Worm (Caenorhabditis elegans) whole organism, late embryonic: ENCODE measurements around the gene Y22D7AL.1.
A peak's percentile ranks its signal among the peaks of the same experiment; 100 is the strongest.

ENCODE experiments used
- C08G9.2 ChIP-seq: sonication (generic microtip); optimal IDR thresholded peaks from 2 replicates; lab custom pipeline; 2016; ENCODE audit warnings: mild to moderate bottlenecking, missing genetic modification characterization, moderate library complexity, missing compliant biosample characterization
- F13H6.1 ChIP-seq: sonication (generic microtip); optimal IDR thresholded peaks from 2 replicates; lab custom pipeline; 2016; ENCODE audit warnings: missing genetic modification characterization, missing compliant biosample characterization
- T23F11.4 ChIP-seq: fragments of 200-800 bp; sonication (Bioruptor generic); optimal IDR thresholded peaks from 2 replicates; lab custom pipeline; 2018; ENCODE audit warnings: mild to moderate bottlenecking, missing genetic modification characterization, missing compliant biosample characterization
- Y22D7AL.16 ChIP-seq: sonication (generic microtip); optimal IDR thresholded peaks from 2 replicates; lab custom pipeline; 2016; ENCODE audit warnings: missing genetic modification characterization, missing compliant biosample characterization
- ceh-18 ChIP-seq: sonication (generic microtip); optimal IDR thresholded peaks from 2 replicates; lab custom pipeline; 2016; ENCODE audit warnings: missing genetic modification characterization, missing compliant biosample characterization
- ceh-19 ChIP-seq: fragments of 200-800 bp; sonication (Bioruptor generic); optimal IDR thresholded peaks from 2 replicates; lab custom pipeline; 2018; ENCODE audit warnings: mild to moderate bottlenecking, missing genetic modification characterization, missing compliant biosample characterization
- ceh-2 ChIP-seq: sonication (generic microtip); optimal IDR thresholded peaks from 2 replicates; lab custom pipeline; 2016; ENCODE audit warnings: missing genotype, missing genetic modification characterization, missing compliant biosample characterization
- ceh-22 ChIP-seq: sonication (generic microtip); optimal IDR thresholded peaks from 2 replicates; lab custom pipeline; 2017; ENCODE audit warnings: missing biosample characterization, missing genetic modification characterization
- ceh-24 ChIP-seq: sonication (generic microtip); optimal IDR thresholded peaks from 2 replicates; lab custom pipeline; 2016; ENCODE audit warnings: mild to moderate bottlenecking, missing genetic modification characterization, missing compliant biosample characterization
- ceh-30 ChIP-seq: fragments of 150-350 bp; optimal IDR thresholded peaks from 2 replicates; lab custom pipeline; 2014; ENCODE audit warnings: missing biosample characterization, missing genetic modification characterization
- ceh-31 ChIP-seq: sonication (generic microtip); optimal IDR thresholded peaks from 2 replicates; lab custom pipeline; 2016; ENCODE audit warnings: missing genetic modification characterization, missing compliant biosample characterization
- ceh-45 ChIP-seq: fragments of 200-800 bp; sonication (Bioruptor generic); IDR thresholded peaks from 2 replicates; pipeline ENCODE4 v1.3.6; 2022; ENCODE audit warnings: missing genetic modification reagents, missing genetic modification characterization, missing compliant biosample characterization
- ceh-6 ChIP-seq: fragments of 200-800 bp; sonication (Bioruptor generic); optimal IDR thresholded peaks from 2 replicates; lab custom pipeline; 2018; ENCODE audit warnings: mild to moderate bottlenecking, missing genetic modification characterization, missing compliant biosample characterization
- ceh-9 ChIP-seq: sonication (generic microtip); optimal IDR thresholded peaks from 2 replicates; lab custom pipeline; 2016; ENCODE audit warnings: mild to moderate bottlenecking, missing genetic modification characterization, inconsistent platforms, missing compliant biosample characterization
- che-1 ChIP-seq: sonication (generic microtip); optimal IDR thresholded peaks from 2 replicates; lab custom pipeline; 2016; ENCODE audit warnings: mild to moderate bottlenecking, missing genetic modification characterization, missing compliant biosample characterization
- dmd-4 ChIP-seq: sonication (generic microtip); optimal IDR thresholded peaks from 2 replicates; lab custom pipeline; 2016; ENCODE audit warnings: borderline replicate concordance, missing genetic modification characterization, missing compliant biosample characterization
- dve-1 ChIP-seq: sonication (generic microtip); optimal IDR thresholded peaks from 2 replicates; lab custom pipeline; 2017; ENCODE audit warnings: antibody characterized with exemption, mild to moderate bottlenecking, missing genetic modification characterization, missing compliant biosample characterization
- eyg-1 ChIP-seq: sonication (generic microtip); optimal IDR thresholded peaks from 2 replicates; lab custom pipeline; 2016; ENCODE audit warnings: missing genotype, missing genetic modification characterization, missing compliant biosample characterization
- fax-1 ChIP-seq: sonication (generic microtip); optimal IDR thresholded peaks from 2 replicates; lab custom pipeline; 2016; ENCODE audit warnings: missing genotype, missing genetic modification characterization, missing compliant biosample characterization
- fkh-6 ChIP-seq: sonication (generic microtip); optimal IDR thresholded peaks from 2 replicates; lab custom pipeline; 2016; ENCODE audit warnings: missing genetic modification characterization, missing compliant biosample characterization
- gmeb-2 ChIP-seq: sonication (generic microtip); optimal IDR thresholded peaks from 2 replicates; lab custom pipeline; 2016; ENCODE audit warnings: missing genetic modification characterization, inconsistent platforms, missing compliant biosample characterization
- hlh-13 ChIP-seq: fragments of 200-800 bp; sonication (Bioruptor generic); optimal IDR thresholded peaks from 2 replicates; lab custom pipeline; 2018; ENCODE audit warnings: mild to moderate bottlenecking, missing genetic modification characterization, missing compliant biosample characterization
- hlh-6 ChIP-seq: sonication (generic microtip); optimal IDR thresholded peaks from 2 replicates; lab custom pipeline; 2016; ENCODE audit warnings: missing genotype, missing genetic modification characterization, missing compliant biosample characterization
- hlh-8 ChIP-seq: sonication (generic microtip); optimal IDR thresholded peaks from 2 replicates; lab custom pipeline; 2016; ENCODE audit warnings: missing genotype, missing genetic modification characterization, missing compliant biosample characterization
- lim-6 ChIP-seq: sonication (generic microtip); optimal IDR thresholded peaks from 2 replicates; lab custom pipeline; 2016; ENCODE audit warnings: missing genetic modification characterization, missing compliant biosample characterization
- lin-11 ChIP-seq: fragments of 200-800 bp; sonication (Bioruptor generic); optimal IDR thresholded peaks from 2 replicates; lab custom pipeline; 2018; ENCODE audit warnings: mild to moderate bottlenecking, missing genetic modification characterization, missing compliant biosample characterization
- madf-2 ChIP-seq: sonication (generic microtip); optimal IDR thresholded peaks from 2 replicates; lab custom pipeline; 2017; ENCODE audit warnings: missing genetic modification characterization, missing compliant biosample characterization
- mec-3 ChIP-seq: sonication (generic microtip); optimal IDR thresholded peaks from 2 replicates; lab custom pipeline; 2016; ENCODE audit warnings: borderline replicate concordance, missing genetic modification characterization, missing compliant biosample characterization
- nfya-1 ChIP-seq: sonication (generic microtip); optimal IDR thresholded peaks from 2 replicates; lab custom pipeline; 2017; ENCODE audit warnings: missing genetic modification characterization, mild to moderate bottlenecking, missing compliant biosample characterization, antibody characterized with exemption, moderate library complexity
- nhr-232 ChIP-seq: sonication (generic microtip); optimal IDR thresholded peaks from 2 replicates; lab custom pipeline; 2016; ENCODE audit warnings: missing genetic modification characterization, missing compliant biosample characterization
- npax-4 ChIP-seq: sonication (generic microtip); optimal IDR thresholded peaks from 2 replicates; lab custom pipeline; 2016; ENCODE audit warnings: missing genetic modification characterization, missing compliant biosample characterization
- pat-9 ChIP-seq: fragments of 200-800 bp; sonication (Bioruptor generic); optimal IDR thresholded peaks from 2 replicates; lab custom pipeline; 2018; ENCODE audit warnings: mild to moderate bottlenecking, missing genetic modification characterization, moderate library complexity, missing compliant biosample characterization
- pha-2 ChIP-seq: sonication (generic microtip); optimal IDR thresholded peaks from 2 replicates; lab custom pipeline; 2017; ENCODE audit warnings: mild to moderate bottlenecking, missing genetic modification characterization, missing compliant biosample characterization
- pha-4 ChIP-seq: fragments of 150-350 bp; optimal IDR thresholded peaks from 2 replicates; lab custom pipeline; 2018; ENCODE audit warnings: missing biosample characterization, missing genetic modification reagents, missing genetic modification characterization
- rnt-1 ChIP-seq: sonication (generic microtip); optimal IDR thresholded peaks from 2 replicates; lab custom pipeline; 2016; ENCODE audit warnings: missing genetic modification characterization, missing compliant biosample characterization
- sdc-2 ChIP-seq: sonication (generic microtip); optimal IDR thresholded peaks from 2 replicates; lab custom pipeline; 2016; ENCODE audit warnings: missing genotype, missing genetic modification characterization, missing compliant biosample characterization
- sox-4 ChIP-seq: sonication (generic microtip); optimal IDR thresholded peaks from 2 replicates; lab custom pipeline; 2017; ENCODE audit warnings: mild to moderate bottlenecking, missing genetic modification characterization, inconsistent platforms, missing compliant biosample characterization
- tbx-2 ChIP-seq: sonication (generic microtip); optimal IDR thresholded peaks from 2 replicates; lab custom pipeline; 2016; ENCODE audit warnings: missing genetic modification characterization, missing compliant biosample characterization
- tbx-7 ChIP-seq: sonication (generic microtip); optimal IDR thresholded peaks from 2 replicates; lab custom pipeline; 2016; ENCODE audit warnings: missing genotype, missing genetic modification characterization, missing compliant biosample characterization
- unc-3 ChIP-seq, 2 experiments: fragments of 200-800 bp in 1 of 2; sonication (Bioruptor generic) in 1 of 2; sonication (generic microtip) in 1 of 2; conservative IDR thresholded peaks in 1 of 2; optimal IDR thresholded peaks in 1 of 2; 2 replicates each; pipeline versions ENCODE4 v1.3.6 to Lab custom; 2016 to 2022; ENCODE audit warnings: missing compliant biosample characterization in 2 of 2, missing genetic modification characterization in 2 of 2, missing genetic modification reagents in 1 of 2
- zip-5 ChIP-seq: sonication (generic microtip); optimal IDR thresholded peaks from 2 replicates; lab custom pipeline; 2016; ENCODE audit warnings: missing genetic modification characterization, missing compliant biosample characterization
- ztf-16 ChIP-seq: sonication (generic microtip); optimal IDR thresholded peaks from 2 replicates; lab custom pipeline; 2017; ENCODE audit warnings: missing genetic modification characterization, missing compliant biosample characterization

The Y22D7AL.1 gene

ce11 chrIII:1674760-1675159, 22.5 kb downstream of the Y22D7AL.1 start:
- TF ChIP-seq ceh-45 (GFP tag; lab: Robert Waterston, UW) (no peak), pha-4 (tag; lab: Kevin White, UChicago) (no peak), che-1 (tag; lab: Kevin White, UChicago) (no peak), ztf-16 (no peak), tbx-2 (tag; lab: Kevin White, UChicago) (no peak)

ce11 chrIII:1676588-1676987, 24.3 kb downstream of the Y22D7AL.1 start, which contains the start of gene Y22D7AR.6:
TSS of gene Y22D7AR.6 (minus strand) at chrIII:1676721.
- TF ChIP-seq ceh-18 (tag; lab: Kevin White, UChicago) (no peak), tbx-7 (tag; lab: Kevin White, UChicago) (no peak), ceh-9 (tag; lab: Kevin White, UChicago) (no peak), Y22D7AL.16 (tag; lab: Kevin White, UChicago) (no peak), mec-3 (tag; lab: Kevin White, UChicago) (no peak), sox-4 (tag; lab: Kevin White, UChicago) (no peak), ceh-2 (tag; lab: Kevin White, UChicago) (no peak), hlh-13 (no peak), nhr-232 (tag; lab: Kevin White, UChicago) (no peak)

ce11 chrIII:1678671-1679070, 26.4 kb downstream of the Y22D7AL.1 start:
- TF ChIP-seq che-1 (tag; lab: Kevin White, UChicago) (no peak), ceh-9 (tag; lab: Kevin White, UChicago) (no peak), ceh-31 (tag; lab: Kevin White, UChicago) (no peak), lin-11 (tag; lab: Kevin White, UChicago) (no peak), ceh-19 (GFP tag; lab: Kevin White, UChicago) (no peak), ceh-18 (tag; lab: Kevin White, UChicago) (peak; percentile 34), npax-4 (tag; lab: Kevin White, UChicago) (no peak)

- TF ChIP-seq npax-4 (tag; lab: Kevin White, UChicago) = no peak
- TF ChIP-seq ceh-31 (tag; lab: Kevin White, UChicago) = no peak
- TF ChIP-seq lim-6 (tag; lab: Kevin White, UChicago) = no peak
- TF ChIP-seq dmd-4 (tag; lab: Kevin White, UChicago) = no peak
- TF ChIP-seq gmeb-2 (tag; lab: Kevin White, UChicago) = no peak
Measured at ce11 chrIII:1680393-1680792, 28.1 kb downstream of the Y22D7AL.1 start.

- no peak for TF ChIP-seq nhr-232 (tag; lab: Kevin White, UChicago)
- no peak for TF ChIP-seq Y22D7AL.16 (tag; lab: Kevin White, UChicago)
- no peak for TF ChIP-seq fax-1 (tag; lab: Kevin White, UChicago)
- TF ChIP-seq ceh-6 (GFP tag; lab: Kevin White, UChicago) = no peak
- TF ChIP-seq ceh-2 (tag; lab: Kevin White, UChicago) = no peak
- no peak for TF ChIP-seq T23F11.4 (GFP tag; lab: Kevin White, UChicago)
- TF ChIP-seq eyg-1 (tag; lab: Kevin White, UChicago) = no peak
- TF ChIP-seq dmd-4 (tag; lab: Kevin White, UChicago) = no peak
- no peak for TF ChIP-seq ceh-22
- TF ChIP-seq zip-5 = no peak
- no peak for TF ChIP-seq madf-2 (tag; lab: Kevin White, UChicago)
- TF ChIP-seq ztf-16 = no peak
- no peak for TF ChIP-seq hlh-8 (tag; lab: Kevin White, UChicago)
- TF ChIP-seq F13H6.1 (tag; lab: Kevin White, UChicago) = no peak
- no peak for TF ChIP-seq npax-4 (tag; lab: Kevin White, UChicago)
- no peak for TF ChIP-seq sox-4 (tag; lab: Kevin White, UChicago)
- peak; percentile 35 for TF ChIP-seq nfya-1
- no peak for TF ChIP-seq pat-9 (tag; lab: Kevin White, UChicago)
- TF ChIP-seq ceh-24 = no peak
- TF ChIP-seq hlh-6 (tag; lab: Kevin White, UChicago) = no peak
- TF ChIP-seq ceh-45 (GFP tag; lab: Robert Waterston, UW) = no peak
- TF ChIP-seq unc-3 (GFP tag; conservative IDR thresholded peaks at IDR 0.05; lab: Robert Waterston, UW) = no peak
- TF ChIP-seq unc-3 (tag; optimal IDR thresholded peaks at IDR 0.05; lab: Kevin White, UChicago) = no peak
- TF ChIP-seq lim-6 (tag; lab: Kevin White, UChicago) = no peak
- TF ChIP-seq dve-1 (tag; lab: Kevin White, UChicago) = peak; percentile 15
- no peak for TF ChIP-seq sdc-2 (tag; lab: Kevin White, UChicago)
- peak; percentile 27 for TF ChIP-seq rnt-1
- no peak for TF ChIP-seq ceh-30 (tag; lab: Kevin White, UChicago)
- peak; percentile 15 for TF ChIP-seq C08G9.2 (tag; lab: Kevin White, UChicago)
- TF ChIP-seq fkh-6 (tag; lab: Kevin White, UChicago) = no peak
- TF ChIP-seq mec-3 (tag; lab: Kevin White, UChicago) = no peak
- TF ChIP-seq pha-2 (tag; lab: Kevin White, UChicago) = no peak
Measured at ce11 chrIII:1680996-1681395, 28.7 kb downstream of the Y22D7AL.1 start.
